Fruit fly (Drosophila melanogaster) whole organism, embryonic: ENCODE results near the gene CG31627.

Source experiments
- Ada2b ChIP-seq: fragments of 200-800 bp; sonication (Bioruptor generic); IDR thresholded peaks from 2 replicates; pipeline ENCODE4 v1.3.6; 2022; ENCODE audit warnings: missing biosample characterization, missing genetic modification characterization
- Antp ChIP-seq: fragments of 200-800 bp; sonication (Bioruptor generic); optimal IDR thresholded peaks from 3 replicates; lab custom pipeline; 2016; ENCODE audit warnings: missing biosample characterization, missing genetic modification characterization
- CG10543 ChIP-seq: fragments of 200-800 bp; sonication (Bioruptor generic); optimal IDR thresholded peaks from 3 replicates; lab custom pipeline; 2017; ENCODE audit warnings: missing biosample characterization, mild to moderate bottlenecking, missing genetic modification characterization, moderate library complexity
- CG11456 ChIP-seq: fragments of 200-800 bp; sonication (Bioruptor generic); IDR thresholded peaks from 3 replicates; pipeline ENCODE4 v1.3.6; 2022; ENCODE audit warnings: missing biosample characterization, missing genetic modification characterization
- CG12219 ChIP-seq: fragments of 200-800 bp; sonication (Bioruptor generic); optimal IDR thresholded peaks from 3 replicates; lab custom pipeline; 2018; ENCODE audit warnings: missing biosample characterization, mild to moderate bottlenecking, missing genetic modification characterization
- CG13775 ChIP-seq: fragments of 200-800 bp; sonication (Bioruptor generic); optimal IDR thresholded peaks from 3 replicates; lab custom pipeline; 2017; ENCODE audit warnings: missing biosample characterization, mild to moderate bottlenecking, missing genetic modification characterization
- CG16779 ChIP-seq: fragments of 200-800 bp; sonication (Bioruptor generic); IDR thresholded peaks from 2 replicates; pipeline ENCODE4 v1.3.6; 2022; ENCODE audit warnings: missing biosample characterization, missing genetic modification characterization
- CG2129 ChIP-seq: fragments of 200-800 bp; sonication (Bioruptor generic); IDR thresholded peaks from 2 replicates; pipeline ENCODE4 v1.3.6; 2022; ENCODE audit warnings: missing biosample characterization, missing genetic modification characterization; ENCODE audit not compliant: partially characterized antibody
- CG33213 ChIP-seq: fragments of 200-800 bp; sonication (Bioruptor generic); optimal IDR thresholded peaks from 3 replicates; lab custom pipeline; 2016; ENCODE audit warnings: missing biosample characterization, missing genetic modification characterization
- CG6272 ChIP-seq: fragments of 200-800 bp; sonication (Bioruptor generic); IDR thresholded peaks from 2 replicates; pipeline ENCODE4 v1.3.6; 2022; ENCODE audit warnings: missing biosample characterization, missing genetic modification characterization
- CG8281 ChIP-seq: fragments of 200-800 bp; sonication (Bioruptor generic); optimal IDR thresholded peaks from 2 replicates; lab custom pipeline; 2018; ENCODE audit warnings: missing biosample characterization, mild to moderate bottlenecking, missing genetic modification characterization, moderate library complexity
- CG9817 ChIP-seq: fragments of 200-800 bp; sonication (Bioruptor generic); optimal IDR thresholded peaks from 2 replicates; lab custom pipeline; 2018; ENCODE audit warnings: missing biosample characterization, mild to moderate bottlenecking, missing genetic modification characterization, moderate library complexity
- CrebB ChIP-seq: fragments of 200-800 bp; sonication (Bioruptor generic); optimal IDR thresholded peaks from 3 replicates; lab custom pipeline; 2018; ENCODE audit warnings: missing biosample characterization, mild to moderate bottlenecking, missing genetic modification characterization
- Dp ChIP-seq: fragments of 200-800 bp; sonication (Bioruptor generic); optimal IDR thresholded peaks from 2 replicates; lab custom pipeline; 2018; ENCODE audit warnings: missing biosample characterization, mild to moderate bottlenecking, missing genetic modification characterization, moderate library complexity
- ERR ChIP-seq: fragments of 200-800 bp; sonication (Bioruptor generic); optimal IDR thresholded peaks from 2 replicates; lab custom pipeline; 2016; ENCODE audit warnings: missing biosample characterization, missing genetic modification characterization
- Elba2 ChIP-seq: fragments of 200-800 bp; sonication (Bioruptor generic); optimal IDR thresholded peaks from 3 replicates; lab custom pipeline; 2016; ENCODE audit warnings: missing biosample characterization, missing genetic modification characterization
- Ets65A ChIP-seq: fragments of 200-800 bp; sonication (Bioruptor generic); peaks from one replicate; lab custom pipeline; 2016; ENCODE audit warnings: missing biosample characterization, missing genetic modification characterization
- Hand ChIP-seq: fragments of 200-800 bp; sonication (Bioruptor generic); optimal IDR thresholded peaks from 2 replicates; lab custom pipeline; 2017; ENCODE audit warnings: mild to moderate bottlenecking, missing biosample characterization, missing genetic modification reagents, missing genetic modification characterization
- Hr39 ChIP-seq: fragments of >200 bp; optimal IDR thresholded peaks from 2 replicates; lab custom pipeline; 2017
- Lpt ChIP-seq: fragments of >200 bp; optimal IDR thresholded peaks from 2 replicates; lab custom pipeline; 2018; ENCODE audit warnings: missing biosample characterization, missing genetic modification characterization
- Max ChIP-seq: fragments of 200-800 bp; sonication (Bioruptor generic); optimal IDR thresholded peaks from 2 replicates; lab custom pipeline; 2016; ENCODE audit warnings: missing biosample characterization, mild to moderate bottlenecking, missing genetic modification characterization
- Med ChIP-seq: fragments of 200-800 bp; sonication (Bioruptor generic); peaks from one replicate; lab custom pipeline; 2016; ENCODE audit warnings: missing biosample characterization, missing genetic modification characterization, mild to moderate bottlenecking, inconsistent platforms, moderate library complexity
- Mes4 ChIP-seq: fragments of 200-800 bp; sonication (Bioruptor generic); optimal IDR thresholded peaks from 2 replicates; lab custom pipeline; 2016; ENCODE audit warnings: missing biosample characterization, missing genetic modification characterization
- Nf-YC ChIP-seq: fragments of 200-800 bp; optimal IDR thresholded peaks from 3 replicates; lab custom pipeline; 2019; ENCODE audit warnings: missing biosample characterization, mild to moderate bottlenecking, missing genetic modification characterization, moderate library complexity
- Pdp1 ChIP-seq, 2 experiments: fragments of 200-800 bp; sonication (Bioruptor generic); optimal IDR thresholded peaks; 3 replicates each; lab custom pipeline; 2016; ENCODE audit warnings: missing biosample characterization in 2 of 2, missing genetic modification characterization in 2 of 2, mild to moderate bottlenecking in 1 of 2, moderate library complexity in 1 of 2
- Sin3A ChIP-seq: fragments of >200 bp; optimal IDR thresholded peaks from 2 replicates; lab custom pipeline; 2018
- Six4 ChIP-seq: fragments of 200-800 bp; sonication (Bioruptor generic); optimal IDR thresholded peaks from 2 replicates; lab custom pipeline; 2016; ENCODE audit warnings: missing biosample characterization, missing genetic modification characterization
- Sox102F ChIP-seq: fragments of 200-800 bp; sonication (Bioruptor generic); optimal IDR thresholded peaks from 2 replicates; lab custom pipeline; 2018; ENCODE audit warnings: missing biosample characterization, mild to moderate bottlenecking, missing genetic modification characterization, moderate library complexity
- Sry-β ChIP-seq: fragments of 200-800 bp; sonication (Bioruptor generic); optimal IDR thresholded peaks from 2 replicates; lab custom pipeline; 2018; ENCODE audit warnings: missing biosample characterization, mild to moderate bottlenecking, missing genetic modification characterization, moderate library complexity
- YL-1 ChIP-seq: fragments of 200-800 bp; sonication (Bioruptor generic); optimal IDR thresholded peaks from 3 replicates; lab custom pipeline; 2017; ENCODE audit warnings: missing biosample characterization, mild to moderate bottlenecking, missing genetic modification characterization
- amos ChIP-seq: fragments of 200-800 bp; sonication (Bioruptor generic); IDR thresholded peaks from 2 replicates; pipeline ENCODE4 v1.3.6; 2022; ENCODE audit warnings: missing biosample characterization, missing genetic modification characterization; ENCODE audit not compliant: partially characterized antibody
- bab2 ChIP-seq: fragments of 200-800 bp; sonication (Bioruptor generic); optimal IDR thresholded peaks from 2 replicates; lab custom pipeline; 2016; ENCODE audit warnings: missing biosample characterization, missing genetic modification characterization
- cad ChIP-seq: fragments of >200 bp; optimal IDR thresholded peaks from 2 replicates; lab custom pipeline; 2017; ENCODE audit warnings: missing biosample characterization, missing genetic modification characterization
- cas ChIP-seq: fragments of 200-800 bp; sonication (Bioruptor generic); IDR thresholded peaks from 2 replicates; pipeline ENCODE4 v1.3.6; 2022; ENCODE audit warnings: missing biosample characterization, missing genetic modification characterization
- corto ChIP-seq: fragments of 200-800 bp; sonication (Bioruptor generic); optimal IDR thresholded peaks from 2 replicates; lab custom pipeline; 2016; ENCODE audit warnings: missing biosample characterization, mild to moderate bottlenecking, missing genetic modification characterization, moderate library complexity
- fd96Cb ChIP-seq: fragments of 200-800 bp; sonication (Bioruptor generic); optimal IDR thresholded peaks from 2 replicates; lab custom pipeline; 2018; ENCODE audit warnings: missing biosample characterization, mild to moderate bottlenecking, missing genetic modification characterization, moderate library complexity
- gcm2 ChIP-seq: fragments of 200-800 bp; sonication (Bioruptor generic); optimal IDR thresholded peaks from 2 replicates; lab custom pipeline; 2016; ENCODE audit warnings: missing biosample characterization, missing genetic modification characterization
- grau ChIP-seq: fragments of 200-800 bp; optimal IDR thresholded peaks from 3 replicates; lab custom pipeline; 2019; ENCODE audit warnings: missing biosample characterization, mild to moderate bottlenecking, missing genetic modification characterization, moderate library complexity
- ham ChIP-seq: fragments of 200-800 bp; sonication (Bioruptor generic); IDR thresholded peaks from 2 replicates; pipeline ENCODE4 v1.3.6; 2022; ENCODE audit warnings: missing biosample characterization, missing genetic modification characterization
- insv ChIP-seq, 2 experiments: fragments of 200-800 bp; sonication (Bioruptor generic); optimal IDR thresholded peaks; 3 replicates each; lab custom pipeline; 2016 to 2018; ENCODE audit warnings: missing biosample characterization in 2 of 2, missing genetic modification characterization in 2 of 2
- ken ChIP-seq: fragments of 200-800 bp; sonication (Bioruptor generic); IDR thresholded peaks from 3 replicates; pipeline ENCODE4 v1.3.6; 2022; ENCODE audit warnings: missing biosample characterization, missing genetic modification characterization
- lmd ChIP-seq: fragments of 200-800 bp; sonication (Bioruptor generic); IDR thresholded peaks from 2 replicates; pipeline ENCODE4 v1.3.6; 2022; ENCODE audit warnings: missing biosample characterization, missing genetic modification characterization
- luna ChIP-seq: fragments of 200-800 bp; sonication (Bioruptor generic); optimal IDR thresholded peaks from 2 replicates; lab custom pipeline; 2016; ENCODE audit warnings: missing biosample characterization, missing genetic modification characterization
- nau ChIP-seq: fragments of 200-800 bp; sonication (Bioruptor generic); optimal IDR thresholded peaks from 3 replicates; lab custom pipeline; 2017; ENCODE audit warnings: missing biosample characterization, mild to moderate bottlenecking, missing genetic modification characterization, missing genetic modification reagents
- pfk ChIP-seq: fragments of 200-800 bp; sonication (Bioruptor generic); optimal IDR thresholded peaks from 2 replicates; lab custom pipeline; 2018; ENCODE audit warnings: missing biosample characterization, mild to moderate bottlenecking, missing genetic modification characterization, moderate library complexity
- ro ChIP-seq: fragments of 200-800 bp; sonication (Bioruptor generic); IDR thresholded peaks from 2 replicates; pipeline ENCODE4 v1.3.6; 2022; ENCODE audit warnings: missing biosample characterization, missing genetic modification characterization
- sd ChIP-seq: fragments of 200-800 bp; sonication (Bioruptor generic); optimal IDR thresholded peaks from 3 replicates; lab custom pipeline; 2018; ENCODE audit warnings: missing biosample characterization, mild to moderate bottlenecking, missing genetic modification characterization, moderate library complexity
- seq ChIP-seq: fragments of 200-800 bp; sonication (Bioruptor generic); IDR thresholded peaks from 2 replicates; pipeline ENCODE4 v1.3.6; 2022; ENCODE audit warnings: missing biosample characterization, missing genetic modification characterization
- so ChIP-seq: fragments of 200-800 bp; sonication (Bioruptor generic); IDR thresholded peaks from 3 replicates; pipeline ENCODE4 v1.3.6; 2022; ENCODE audit warnings: missing biosample characterization, missing genetic modification characterization
- sug ChIP-seq: fragments of 200-800 bp; optimal IDR thresholded peaks from 2 replicates; lab custom pipeline; 2019; ENCODE audit warnings: missing biosample characterization, mild to moderate bottlenecking, missing genetic modification characterization, moderate library complexity

Gene CG31627

DNA sequence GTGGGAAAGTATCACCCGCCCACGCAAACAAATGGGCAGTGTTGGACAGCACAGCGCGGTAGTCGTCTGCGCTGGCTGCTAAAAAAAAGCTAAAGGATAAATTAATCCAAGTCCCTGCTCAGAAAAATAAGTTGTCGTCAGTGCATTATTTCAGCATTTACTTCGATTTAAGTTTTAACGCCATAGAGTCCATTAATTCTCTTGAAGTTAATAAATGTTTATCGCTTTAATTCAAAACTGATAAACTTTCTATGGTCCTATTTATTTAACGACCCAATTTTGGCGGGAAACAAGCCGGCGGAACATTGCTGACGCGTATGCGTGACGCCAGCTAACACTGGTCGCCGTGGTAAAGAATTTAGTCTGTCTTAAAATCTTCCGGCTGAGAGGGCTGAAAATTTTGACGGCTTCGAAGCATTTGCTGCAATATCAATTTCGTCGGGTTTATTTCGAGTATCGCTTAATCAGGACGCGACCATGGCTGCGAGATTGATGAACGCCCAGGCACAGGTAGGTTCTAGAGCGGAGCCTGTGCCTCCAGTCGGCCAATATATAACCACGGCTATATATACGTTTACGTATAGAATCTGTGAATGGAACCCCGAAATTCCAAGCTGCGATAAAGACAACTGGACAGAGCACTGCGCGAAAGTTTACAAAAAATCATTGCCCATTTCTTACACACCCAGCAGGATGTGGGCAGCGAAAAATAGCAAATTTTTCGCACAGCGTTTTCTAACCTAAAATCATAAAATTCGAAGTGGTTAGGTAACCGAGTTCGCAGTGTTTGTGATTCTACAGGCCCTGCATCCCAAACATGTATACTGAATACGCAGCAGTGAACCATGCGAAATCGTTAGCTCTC lies 4.5 kb upstream of the CG31627 start, which contains the start of the genes mAcon1, CG43345 and CG43346 (continued):
- peak; percentile 76 for TF ChIP-seq luna (GFP tag; lab: Kevin White, UChicago)
- TF ChIP-seq CG10543 (GFP tag; lab: Kevin White, UChicago): peak; percentile 92
- peak; percentile 73 for TF ChIP-seq Mes4 (GFP tag; lab: Kevin White, UChicago)
- TF ChIP-seq Nf-YC (tag; lab: Kevin White, UChicago): no peak
- TF ChIP-seq Elba2: peak; percentile 11
- TF ChIP-seq pfk (GFP tag; lab: Kevin White, UChicago): peak; percentile 6
- peak; percentile 87 for TF ChIP-seq Antp (GFP tag; lab: Kevin White, UChicago)
- peak; percentile 70 for TF ChIP-seq Hr39 (lab: Kevin White, UChicago)
- no peak for TF ChIP-seq Hand (GFP tag; lab: Kevin White, UChicago)
- peak; percentile 99 for TF ChIP-seq Sry-β
- TF ChIP-seq Ada2b: peak; percentile 33; the same call in 1 of the 2 replicates
- TF ChIP-seq CrebB (tag; lab: Kevin White, UChicago): peak; percentile 58
- TF ChIP-seq sd (tag; lab: Kevin White, UChicago): no peak
- peak; percentile 53 for TF ChIP-seq CG33213 (GFP tag; lab: Kevin White, UChicago)
- no peak for TF ChIP-seq Lpt (GFP tag; lab: Kevin White, UChicago)
- TF ChIP-seq CG11456: 0 out of 3 replicates have a peak, but pooled peaks have one; percentile 61
- peak; percentile 79 for TF ChIP-seq CG9817
- peak; percentile 75 for TF ChIP-seq Dp (GFP tag; lab: Kevin White, UChicago)
- TF ChIP-seq cas: 0 out of 2 replicates have a peak, but pooled peaks have one; percentile 6
- TF ChIP-seq seq (GFP tag; lab: Robert Waterston, UW): peak; percentile 57; the same call in 1 of the 2 replicates
- TF ChIP-seq Six4 (GFP tag; lab: Kevin White, UChicago): peak; percentile 62
- TF ChIP-seq ken (GFP tag; lab: Robert Waterston, UW): peak; percentile 23; the same call in 1 of the 3 replicates
- TF ChIP-seq gcm2 (GFP tag; lab: Kevin White, UChicago): peak; percentile 52
- peak; percentile 76 for TF ChIP-seq lmd
- TF ChIP-seq CG13775 (GFP tag; lab: Kevin White, UChicago): peak; percentile 87
- no peak for TF ChIP-seq CG16779 (GFP tag; lab: Robert Waterston, UW)
- peak; percentile 39 for TF ChIP-seq CG8281
- TF ChIP-seq cad (GFP tag; lab: Kevin White, UChicago): no peak
- no peak for TF ChIP-seq Sox102F
- TF ChIP-seq nau (GFP tag; lab: Kevin White, UChicago): no peak
- TF ChIP-seq Ets65A (GFP tag; lab: Kevin White, UChicago): peak; percentile 99

- peak; percentile 29 for TF ChIP-seq YL-1 (GFP tag; lab: Kevin White, UChicago)
- no peak for TF ChIP-seq amos (GFP tag; lab: Robert Waterston, UW)
- TF ChIP-seq sug (tag; lab: Kevin White, UChicago): peak; percentile 66
- TF ChIP-seq corto: no peak
- TF ChIP-seq Pdp1 (GFP tag; optimal IDR thresholded peaks at IDR 0.05; lab: Kevin White, UChicago): peak in 1 of 2 experiments; percentile 58
- TF ChIP-seq Sin3A (lab: Kevin White, UChicago): no peak
- no peak for TF ChIP-seq Ada2b
- no peak for TF ChIP-seq CG6272 (GFP tag; lab: Robert Waterston, UW)
- TF ChIP-seq insv (GFP tag; optimal IDR thresholded peaks at IDR 0.05; lab: Kevin White, UChicago): peak in 1 of 2 experiments; percentile 7
- TF ChIP-seq grau (tag; lab: Kevin White, UChicago): peak; percentile 76
- no peak for TF ChIP-seq CG2129 (GFP tag; lab: Robert Waterston, UW)
- no peak for TF ChIP-seq CG12219 (GFP tag; lab: Kevin White, UChicago)
- TF ChIP-seq fd96Cb (tag; lab: Kevin White, UChicago): no peak
- no peak for TF ChIP-seq ham (GFP tag; lab: Robert Waterston, UW)
- no peak for TF ChIP-seq ERR (GFP tag; lab: Kevin White, UChicago)
- peak; percentile 8 for TF ChIP-seq Elba2
- no peak for TF ChIP-seq bab2
- TF ChIP-seq Med: peak; percentile 39
- no peak for TF ChIP-seq ro (GFP tag; lab: Robert Waterston, UW)
- TF ChIP-seq so: no peak
- no peak for TF ChIP-seq Max (GFP tag; lab: Kevin White, UChicago)
Observed at dm6 chr2L:21169160-21169624, 3.8 kb upstream of the CG31627 start.
